Worm (Caenorhabditis elegans) whole organism, late embryonic: ENCODE measurements around the gene lst-2.

ENCODE experiments used
- C08G9.2 ChIP-seq: sonication (generic microtip); optimal IDR thresholded peaks from 2 replicates; lab custom pipeline; 2016; ENCODE audit warnings: mild to moderate bottlenecking, missing genetic modification characterization, moderate library complexity, missing compliant biosample characterization
- F13H6.1 ChIP-seq: sonication (generic microtip); optimal IDR thresholded peaks from 2 replicates; lab custom pipeline; 2016; ENCODE audit warnings: missing genetic modification characterization, missing compliant biosample characterization
- T23F11.4 ChIP-seq: fragments of 200-800 bp; sonication (Bioruptor generic); optimal IDR thresholded peaks from 2 replicates; lab custom pipeline; 2018; ENCODE audit warnings: mild to moderate bottlenecking, missing genetic modification characterization, missing compliant biosample characterization
- Y22D7AL.16 ChIP-seq: sonication (generic microtip); optimal IDR thresholded peaks from 2 replicates; lab custom pipeline; 2016; ENCODE audit warnings: missing genetic modification characterization, missing compliant biosample characterization
- ama-1 ChIP-seq: fragments of 150-350 bp; optimal IDR thresholded peaks from 2 replicates; lab custom pipeline; 2014
- ceh-18 ChIP-seq: sonication (generic microtip); optimal IDR thresholded peaks from 2 replicates; lab custom pipeline; 2016; ENCODE audit warnings: missing genetic modification characterization, missing compliant biosample characterization
- ceh-19 ChIP-seq: fragments of 200-800 bp; sonication (Bioruptor generic); optimal IDR thresholded peaks from 2 replicates; lab custom pipeline; 2018; ENCODE audit warnings: mild to moderate bottlenecking, missing genetic modification characterization, missing compliant biosample characterization
- ceh-2 ChIP-seq: sonication (generic microtip); optimal IDR thresholded peaks from 2 replicates; lab custom pipeline; 2016; ENCODE audit warnings: missing genotype, missing genetic modification characterization, missing compliant biosample characterization
- ceh-22 ChIP-seq: sonication (generic microtip); optimal IDR thresholded peaks from 2 replicates; lab custom pipeline; 2017; ENCODE audit warnings: missing biosample characterization, missing genetic modification characterization
- ceh-31 ChIP-seq: sonication (generic microtip); optimal IDR thresholded peaks from 2 replicates; lab custom pipeline; 2016; ENCODE audit warnings: missing genetic modification characterization, missing compliant biosample characterization
- ceh-6 ChIP-seq: fragments of 200-800 bp; sonication (Bioruptor generic); optimal IDR thresholded peaks from 2 replicates; lab custom pipeline; 2018; ENCODE audit warnings: mild to moderate bottlenecking, missing genetic modification characterization, missing compliant biosample characterization
- ceh-9 ChIP-seq: sonication (generic microtip); optimal IDR thresholded peaks from 2 replicates; lab custom pipeline; 2016; ENCODE audit warnings: mild to moderate bottlenecking, missing genetic modification characterization, inconsistent platforms, missing compliant biosample characterization
- dve-1 ChIP-seq: sonication (generic microtip); optimal IDR thresholded peaks from 2 replicates; lab custom pipeline; 2017; ENCODE audit warnings: antibody characterized with exemption, mild to moderate bottlenecking, missing genetic modification characterization, missing compliant biosample characterization
- ets-4 ChIP-seq: sonication (generic microtip); optimal IDR thresholded peaks from 2 replicates; lab custom pipeline; 2016; ENCODE audit warnings: missing genetic modification characterization, missing compliant biosample characterization
- eyg-1 ChIP-seq: sonication (generic microtip); optimal IDR thresholded peaks from 2 replicates; lab custom pipeline; 2016; ENCODE audit warnings: missing genotype, missing genetic modification characterization, missing compliant biosample characterization
- fax-1 ChIP-seq: sonication (generic microtip); optimal IDR thresholded peaks from 2 replicates; lab custom pipeline; 2016; ENCODE audit warnings: missing genotype, missing genetic modification characterization, missing compliant biosample characterization
- fkh-6 ChIP-seq: sonication (generic microtip); optimal IDR thresholded peaks from 2 replicates; lab custom pipeline; 2016; ENCODE audit warnings: missing genetic modification characterization, missing compliant biosample characterization
- gmeb-2 ChIP-seq: sonication (generic microtip); optimal IDR thresholded peaks from 2 replicates; lab custom pipeline; 2016; ENCODE audit warnings: missing genetic modification characterization, inconsistent platforms, missing compliant biosample characterization
- hlh-30 ChIP-seq: sonication (generic microtip); optimal IDR thresholded peaks from 2 replicates; lab custom pipeline; 2017; ENCODE audit warnings: antibody characterized with exemption, missing genetic modification characterization, missing compliant biosample characterization; ENCODE audit not compliant: insufficient read depth
- nfya-1 ChIP-seq: sonication (generic microtip); optimal IDR thresholded peaks from 2 replicates; lab custom pipeline; 2017; ENCODE audit warnings: missing genetic modification characterization, mild to moderate bottlenecking, missing compliant biosample characterization, antibody characterized with exemption, moderate library complexity
- nhr-11 ChIP-seq: fragments of 150-350 bp; optimal IDR thresholded peaks from 2 replicates; lab custom pipeline; 2014; ENCODE audit warnings: missing biosample characterization, missing genetic modification characterization
- odd-2 ChIP-seq: sonication (generic microtip); optimal IDR thresholded peaks from 2 replicates; lab custom pipeline; 2017; ENCODE audit warnings: antibody characterized with exemption, mild to moderate bottlenecking, missing genetic modification characterization, missing compliant biosample characterization
- pag-3 ChIP-seq: sonication (generic microtip); optimal IDR thresholded peaks from 2 replicates; lab custom pipeline; 2016; ENCODE audit warnings: missing compliant biosample characterization, missing genetic modification characterization, borderline replicate concordance
- pat-9 ChIP-seq: fragments of 200-800 bp; sonication (Bioruptor generic); optimal IDR thresholded peaks from 2 replicates; lab custom pipeline; 2018; ENCODE audit warnings: mild to moderate bottlenecking, missing genetic modification characterization, moderate library complexity, missing compliant biosample characterization
- pha-4 ChIP-seq: fragments of 150-350 bp; optimal IDR thresholded peaks from 2 replicates; lab custom pipeline; 2018; ENCODE audit warnings: missing biosample characterization, missing genetic modification reagents, missing genetic modification characterization
- pqm-1 ChIP-seq: sonication (generic microtip); optimal IDR thresholded peaks from 2 replicates; lab custom pipeline; 2016; ENCODE audit warnings: missing genetic modification characterization, missing compliant biosample characterization
- pros-1 ChIP-seq: fragments of 150-350 bp; optimal IDR thresholded peaks from 2 replicates; lab custom pipeline; 2014; ENCODE audit warnings: missing biosample characterization, missing genetic modification reagents, missing genetic modification characterization
- ref-2 ChIP-seq: sonication (generic microtip); optimal IDR thresholded peaks from 2 replicates; lab custom pipeline; 2016; ENCODE audit warnings: missing genetic modification characterization, missing compliant biosample characterization
- sdc-2 ChIP-seq: sonication (generic microtip); optimal IDR thresholded peaks from 2 replicates; lab custom pipeline; 2016; ENCODE audit warnings: missing genotype, missing genetic modification characterization, missing compliant biosample characterization
- syd-9 ChIP-seq: sonication (generic microtip); optimal IDR thresholded peaks from 2 replicates; lab custom pipeline; 2016; ENCODE audit warnings: mild to moderate bottlenecking, missing genetic modification characterization, moderate library complexity, missing compliant biosample characterization
- tbx-2 ChIP-seq: sonication (generic microtip); optimal IDR thresholded peaks from 2 replicates; lab custom pipeline; 2016; ENCODE audit warnings: missing genetic modification characterization, missing compliant biosample characterization
- tbx-7 ChIP-seq: sonication (generic microtip); optimal IDR thresholded peaks from 2 replicates; lab custom pipeline; 2016; ENCODE audit warnings: missing genotype, missing genetic modification characterization, missing compliant biosample characterization
- ttx-3 ChIP-seq: sonication (generic microtip); optimal IDR thresholded peaks from 2 replicates; lab custom pipeline; 2016; ENCODE audit warnings: missing genetic modification reagents, missing genetic modification characterization, missing compliant biosample characterization
- unc-3 ChIP-seq, 2 experiments: fragments of 200-800 bp in 1 of 2; sonication (Bioruptor generic) in 1 of 2; sonication (generic microtip) in 1 of 2; conservative IDR thresholded peaks in 1 of 2; optimal IDR thresholded peaks in 1 of 2; 2 replicates each; pipeline versions ENCODE4 v1.3.6 to Lab custom; 2016 to 2022; ENCODE audit warnings: missing compliant biosample characterization in 2 of 2, missing genetic modification characterization in 2 of 2, missing genetic modification reagents in 1 of 2
- unc-42 ChIP-seq: sonication (generic microtip); optimal IDR thresholded peaks from 2 replicates; lab custom pipeline; 2016; ENCODE audit warnings: missing genotype, missing genetic modification characterization, missing compliant biosample characterization
- unc-86 ChIP-seq: sonication (generic microtip); optimal IDR thresholded peaks from 2 replicates; lab custom pipeline; 2016; ENCODE audit warnings: missing genetic modification characterization, missing compliant biosample characterization
- ztf-16 ChIP-seq: sonication (generic microtip); optimal IDR thresholded peaks from 2 replicates; lab custom pipeline; 2017; ENCODE audit warnings: missing genetic modification characterization, missing compliant biosample characterization

lst-2 gene

DNA sequence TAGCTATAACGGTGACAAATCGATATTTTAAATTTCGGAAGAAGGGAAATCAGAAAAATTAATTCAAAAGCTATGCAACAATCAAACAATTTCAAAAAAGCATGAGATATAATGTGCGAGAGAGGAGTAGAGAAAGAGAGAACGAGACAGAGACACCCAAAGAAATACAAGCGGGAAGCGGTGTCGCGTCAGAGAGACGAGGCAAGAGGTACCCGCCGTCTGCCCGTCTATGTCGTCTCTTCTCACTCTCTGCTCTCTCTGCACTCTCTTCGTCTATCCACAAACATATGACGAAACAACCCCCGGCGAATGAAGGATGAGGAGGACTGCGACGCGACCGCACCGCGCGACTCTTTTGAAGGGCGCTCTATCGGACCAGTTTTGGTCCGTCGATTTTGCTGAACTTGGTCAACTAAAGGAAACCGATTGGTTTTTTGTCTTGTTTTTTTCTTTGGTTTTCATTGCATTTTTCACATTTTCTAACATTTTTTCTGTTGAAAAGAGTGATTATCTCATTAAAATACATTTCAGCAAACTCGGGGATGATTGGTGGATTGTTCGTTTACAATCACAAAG is 5.8 kb upstream of the lst-2 start, which contains the start of gene dpy-23 (continued):
- TF ChIP-seq ama-1 (lab: Kevin White, UChicago) (no peak), nhr-11 (no peak)

DNA sequence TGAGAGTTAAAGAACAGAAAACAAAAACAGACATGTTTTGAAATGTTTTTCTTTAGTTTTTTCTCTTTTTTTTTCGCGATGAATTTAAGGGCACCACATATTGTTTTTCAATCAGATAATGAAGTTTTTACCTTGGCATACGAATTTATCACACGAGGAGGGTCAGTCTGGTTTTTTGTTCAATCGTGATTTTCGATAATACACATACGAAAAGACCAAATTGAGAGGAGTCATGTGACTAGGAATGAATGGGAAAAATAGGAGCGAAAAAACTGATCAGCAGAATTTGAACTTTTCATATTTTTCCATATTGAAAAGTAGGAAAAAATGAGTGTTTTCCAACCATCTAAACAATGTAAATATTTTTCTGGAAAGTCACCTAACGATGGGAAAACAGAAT is 3.3 kb upstream of the lst-2 start:
- TF ChIP-seq ceh-2 (tag; lab: Kevin White, UChicago) = no peak
- no peak for TF ChIP-seq syd-9 (tag; lab: Kevin White, UChicago)
- TF ChIP-seq pat-9 (tag; lab: Kevin White, UChicago) = no peak
- TF ChIP-seq ceh-19 (GFP tag; lab: Kevin White, UChicago) = no peak
- no peak for TF ChIP-seq unc-86 (tag; lab: Kevin White, UChicago)
- no peak for TF ChIP-seq fax-1
- no peak for TF ChIP-seq ceh-22 (tag; lab: Kevin White, UChicago)
- TF ChIP-seq nfya-1 (tag; lab: Kevin White, UChicago) = no peak
- TF ChIP-seq ceh-18 (tag; lab: Kevin White, UChicago) = no peak
- no peak for TF ChIP-seq odd-2 (tag; lab: Kevin White, UChicago)
- TF ChIP-seq T23F11.4 (GFP tag; lab: Kevin White, UChicago) = no peak

DNA sequence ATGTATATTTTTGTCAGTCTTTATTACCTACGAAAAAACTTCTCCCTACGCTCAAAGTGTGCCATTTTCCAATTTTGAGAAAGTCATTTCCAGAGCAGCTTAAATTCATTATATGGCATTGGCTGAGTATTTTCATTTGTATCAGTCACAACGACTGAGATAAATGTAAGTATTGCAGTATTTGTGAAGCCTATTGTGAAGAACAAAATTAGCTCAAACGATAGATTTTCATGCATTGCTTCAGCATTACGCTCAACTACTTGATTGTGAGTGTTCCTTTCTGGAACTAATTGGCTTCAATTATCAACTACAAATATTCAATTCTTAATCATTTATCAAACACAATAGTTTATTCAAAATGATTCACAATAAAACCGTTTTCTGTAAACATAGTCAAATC is 5.5 kb downstream of the lst-2 start, which contains the start of gene R160.12:
Gene R160.12 (minus strand): TSS at position 101 of the 400 bp plus-strand sequence.
- TF ChIP-seq unc-3 (GFP tag; conservative IDR thresholded peaks at IDR 0.05; lab: Robert Waterston, UW) = no peak
- TF ChIP-seq unc-3 (tag; optimal IDR thresholded peaks at IDR 0.05; lab: Kevin White, UChicago) = no peak
- TF ChIP-seq fkh-6 (tag; lab: Kevin White, UChicago) = no peak
- no peak for TF ChIP-seq ttx-3
- no peak for TF ChIP-seq pha-4 (tag; lab: Kevin White, UChicago)
- no peak for TF ChIP-seq F13H6.1
- no peak for TF ChIP-seq tbx-2 (tag; lab: Kevin White, UChicago)
- TF ChIP-seq Y22D7AL.16 (tag; lab: Kevin White, UChicago) = no peak
- TF ChIP-seq pqm-1 (tag; lab: Kevin White, UChicago) = no peak
- TF ChIP-seq syd-9 (tag; lab: Kevin White, UChicago) = no peak
- TF ChIP-seq pat-9 (tag; lab: Kevin White, UChicago) = no peak
- no peak for TF ChIP-seq dve-1 (tag; lab: Kevin White, UChicago)
- TF ChIP-seq pros-1 (tag; lab: Kevin White, UChicago) = no peak
- no peak for TF ChIP-seq ceh-18 (tag; lab: Kevin White, UChicago)
- no peak for TF ChIP-seq unc-86 (tag; lab: Kevin White, UChicago)

DNA sequence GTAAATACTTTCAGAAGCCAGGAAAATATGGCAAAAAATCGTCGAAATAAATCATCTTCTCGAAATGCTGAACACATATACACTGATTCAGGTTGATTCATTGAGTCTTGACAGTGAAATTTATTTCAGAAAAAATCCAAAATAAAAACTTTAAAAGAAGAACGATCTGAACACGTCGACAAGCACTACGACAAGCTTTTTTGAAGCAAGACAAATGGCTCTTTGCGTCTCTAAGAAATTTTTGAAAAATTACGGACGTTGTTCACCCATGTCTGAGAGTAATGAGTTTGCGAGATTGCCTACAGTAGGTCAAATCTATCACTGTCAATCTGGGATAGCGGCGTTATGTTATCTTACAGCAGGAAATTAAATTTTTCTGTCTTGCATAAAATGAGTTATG is 6.4 kb downstream of the lst-2 start, which contains the start of gene R160.2:
Gene R160.2 (minus strand): TSS at position 101 of the 400 bp plus-strand sequence.
- TF ChIP-seq hlh-30 (tag; lab: Kevin White, UChicago) (no peak), ceh-9 (tag; lab: Kevin White, UChicago) (no peak), fax-1 (no peak), pag-3 (tag; lab: Kevin White, UChicago) (no peak), gmeb-2 (tag; lab: Kevin White, UChicago) (no peak), unc-86 (tag; lab: Kevin White, UChicago) (no peak), C08G9.2 (tag; lab: Kevin White, UChicago) (no peak), tbx-7 (tag; lab: Kevin White, UChicago) (no peak), ztf-16 (tag; lab: Kevin White, UChicago) (no peak)

DNA sequence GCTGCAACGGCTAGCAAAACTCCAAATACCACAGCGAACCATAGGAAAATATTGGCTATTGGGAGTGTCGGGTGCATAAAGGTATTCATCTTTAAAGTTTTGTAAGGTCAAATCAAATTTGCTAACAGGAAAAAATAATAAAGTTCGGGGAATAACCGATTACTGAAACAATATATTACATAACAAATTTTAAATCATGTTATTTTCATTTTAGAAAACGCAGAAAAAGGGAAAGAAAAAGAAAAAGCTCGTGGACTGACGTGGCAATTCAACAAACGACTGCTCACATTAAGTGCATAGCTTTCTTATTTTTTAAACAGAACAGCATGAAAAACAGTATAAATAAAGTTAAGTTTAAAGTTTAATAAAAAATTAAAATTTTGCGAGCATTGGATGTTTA is 10.0 kb downstream of the lst-2 start, which contains the start of gene R160.6:
Gene R160.6 (minus strand): TSS at position 101 of the 400 bp plus-strand sequence.
- no peak for TF ChIP-seq gmeb-2 (tag; lab: Kevin White, UChicago)
- TF ChIP-seq unc-42 (tag; lab: Kevin White, UChicago) = no peak
- no peak for TF ChIP-seq tbx-7 (tag; lab: Kevin White, UChicago)
- TF ChIP-seq sdc-2 = no peak
- TF ChIP-seq ceh-22 (tag; lab: Kevin White, UChicago) = no peak
- TF ChIP-seq ceh-6 (GFP tag; lab: Kevin White, UChicago) = no peak
- TF ChIP-seq tbx-2 (tag; lab: Kevin White, UChicago) = no peak
- TF ChIP-seq ref-2 (tag; lab: Kevin White, UChicago) = no peak
- TF ChIP-seq ztf-16 (tag; lab: Kevin White, UChicago) = no peak
- TF ChIP-seq pat-9 (tag; lab: Kevin White, UChicago) = no peak
- no peak for TF ChIP-seq pha-4 (tag; lab: Kevin White, UChicago)
- no peak for TF ChIP-seq eyg-1 (tag; lab: Kevin White, UChicago)
- TF ChIP-seq ets-4 (tag; lab: Kevin White, UChicago) = no peak
- TF ChIP-seq ceh-31 (tag; lab: Kevin White, UChicago) = no peak
- no peak for TF ChIP-seq ceh-18 (tag; lab: Kevin White, UChicago)
